Worm (Caenorhabditis elegans) whole organism, L2 larva: ENCODE data around the gene acbp-5.

Experiments
- elt-3 ChIP-seq: sonication (generic microtip); optimal IDR thresholded peaks from 2 replicates; lab custom pipeline; 2017; ENCODE audit warnings: missing biosample characterization, missing genetic modification characterization
- fos-1 ChIP-seq: fragments of 150-350 bp; optimal IDR thresholded peaks from 2 replicates; lab custom pipeline; 2014; ENCODE audit warnings: missing biosample characterization, missing genetic modification characterization
- nhr-10 ChIP-seq: sonication (generic microtip); optimal IDR thresholded peaks from 2 replicates; lab custom pipeline; 2017; ENCODE audit warnings: missing biosample characterization, missing genetic modification characterization
- nhr-129 ChIP-seq: fragments of 150-350 bp; optimal IDR thresholded peaks from 2 replicates; lab custom pipeline; 2014; ENCODE audit warnings: missing biosample characterization, missing genetic modification characterization
- nhr-23 ChIP-seq: fragments of 150-350 bp; optimal IDR thresholded peaks from 2 replicates; lab custom pipeline; 2014; ENCODE audit warnings: missing biosample characterization, missing genetic modification reagents, missing genetic modification characterization
- unc-39 ChIP-seq: fragments of 150-350 bp; optimal IDR thresholded peaks from 2 replicates; lab custom pipeline; 2014; ENCODE audit warnings: missing biosample characterization, missing genetic modification characterization
- zag-1 ChIP-seq: fragments of 150-350 bp; optimal IDR thresholded peaks from 2 replicates; lab custom pipeline; 2014; ENCODE audit warnings: missing biosample characterization, missing genetic modification characterization
- ztf-11 ChIP-seq: sonication (generic microtip); optimal IDR thresholded peaks from 2 replicates; lab custom pipeline; 2017; ENCODE audit warnings: missing biosample characterization, missing genetic modification characterization

DNA sequence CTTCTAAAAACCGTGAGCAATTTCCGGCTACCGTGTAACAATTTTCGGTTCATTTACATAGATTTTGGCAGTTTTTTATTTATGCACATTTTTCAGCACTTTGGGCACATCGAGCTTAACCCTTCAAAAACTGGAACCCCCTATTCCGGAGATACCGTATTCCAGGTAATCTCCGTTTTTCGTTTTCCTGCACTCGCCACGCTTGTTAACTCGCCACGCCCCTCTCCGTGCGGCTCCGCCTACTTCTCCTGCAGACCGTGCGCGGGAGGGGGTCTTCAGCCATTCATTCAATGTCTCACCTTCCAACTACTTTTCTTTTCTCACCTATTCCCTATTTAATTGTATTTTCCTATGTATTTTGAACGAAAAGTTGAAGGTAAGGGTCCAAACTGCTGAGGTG lies 18.6 kb upstream of the acbp-5 start:
- no peak for TF ChIP-seq ztf-11 (tag; lab: Kevin White, UChicago)
- no peak for TF ChIP-seq unc-39 (tag; lab: Kevin White, UChicago)
- TF ChIP-seq nhr-23 (tag; lab: Kevin White, UChicago): no peak
- TF ChIP-seq nhr-129: no peak
- TF ChIP-seq nhr-10 (tag; lab: Kevin White, UChicago): no peak
- no peak for TF ChIP-seq fos-1 (tag; lab: Kevin White, UChicago)
- TF ChIP-seq elt-3 (tag; lab: Kevin White, UChicago): no peak
- no peak for TF ChIP-seq zag-1 (tag; lab: Kevin White, UChicago)
